Fruit fly (Drosophila melanogaster): ENCODE data around the gene SdhBL.

Gene SdhBL

DNA sequence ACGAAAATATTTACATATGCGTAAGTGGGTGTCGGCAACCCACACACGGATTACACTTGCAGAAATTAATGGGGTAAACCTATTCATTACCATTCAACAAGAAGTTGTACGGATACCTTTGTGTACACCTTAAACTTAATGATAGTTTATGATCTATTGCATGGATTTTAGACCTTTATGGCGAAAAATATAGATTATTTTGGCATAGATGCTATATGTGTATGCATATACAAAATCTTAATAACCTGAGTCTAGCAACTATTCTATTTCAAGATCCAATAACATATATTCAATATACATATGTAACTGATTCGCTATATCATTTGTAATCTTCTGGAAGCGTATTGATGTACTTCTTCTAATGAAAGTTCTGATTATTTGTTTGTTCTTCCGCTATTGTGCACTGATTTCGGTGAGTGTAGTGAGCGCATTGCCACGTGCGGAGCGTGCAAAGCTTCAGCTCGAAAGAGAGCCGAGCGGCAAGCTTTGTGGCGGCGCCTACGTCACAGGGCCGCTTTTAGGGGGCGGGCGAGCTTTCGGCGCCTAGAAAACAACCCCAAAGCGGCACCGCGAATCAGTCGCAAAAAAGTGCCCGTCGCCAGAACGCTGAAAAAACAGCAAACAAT lies 5.7 kb downstream of the SdhBL start, which contains the start of gene CG7378 (continued):
- TF ChIP-seq sr (GFP tag; IDR thresholded peaks at IDR 0.05) (0 out of 3 replicates have a peak, but pooled peaks have one; percentile 13), sens-2 (GFP tag; IDR thresholded peaks at IDR 0.05) (no peak), Meics (GFP tag; optimal IDR thresholded peaks at IDR 0.05) (peak; percentile 75), Ets97D (GFP tag; optimal IDR thresholded peaks at IDR 0.05) (peak; percentile 25), sob (GFP tag; IDR thresholded peaks at IDR 0.05) (0 out of 2 replicates have a peak, but pooled peaks have one; percentile 8), Sox100B (GFP tag; optimal IDR thresholded peaks at IDR 0.05) (peak; percentile 62), CG9215 (GFP tag; IDR thresholded peaks at IDR 0.05) (peak; percentile 34; the same call in 1 of the 2 replicates), org-1 (GFP tag; optimal IDR thresholded peaks at IDR 0.05) (peak; percentile 45), CG2120 (GFP tag; optimal IDR thresholded peaks at IDR 0.05) (peak; percentile 52), Rfx (GFP tag; IDR thresholded peaks at IDR 0.05) (peak; percentile 56), CG7963 (GFP tag; IDR thresholded peaks at IDR 0.05; ENCODE audit: partially characterized antibody) (no peak), CG2875 (GFP tag; optimal IDR thresholded peaks at IDR 0.05) (no peak), HLH4C (GFP tag; IDR thresholded peaks at IDR 0.05; ENCODE audit: partially characterized antibody) (no peak), CG13624 (GFP tag; optimal IDR thresholded peaks at IDR 0.05) (peak; percentile 10), CG10147 (GFP tag; optimal IDR thresholded peaks at IDR 0.05) (peak; percentile 61), CG17361 (GFP tag; IDR thresholded peaks at IDR 0.05) (peak; percentile 75), lab (GFP tag; optimal IDR thresholded peaks at IDR 0.05) (peak; percentile 41), CG4854 (GFP tag; optimal IDR thresholded peaks at IDR 0.05) (peak; percentile 16), insv (GFP tag; optimal IDR thresholded peaks at IDR 0.05) (no peak), D19A (tag; optimal IDR thresholded peaks at IDR 0.05) (peak; percentile 2), CG13296 (GFP tag; optimal IDR thresholded peaks at IDR 0.05) (peak; percentile 3), dmrt99B (tag; optimal IDR thresholded peaks at IDR 0.05) (peak; percentile 56), Nf-YC (tag; optimal IDR thresholded peaks at IDR 0.05) (peak; percentile 32), Pdp1 (GFP tag; optimal IDR thresholded peaks at IDR 0.05) (peak; percentile 28 to 68), hkb (optimal IDR thresholded peaks at IDR 0.05) (no peak), hkb (GFP tag; IDR thresholded peaks at IDR 0.05) (0 out of 2 replicates have a peak, but pooled peaks have one; percentile 16), bab2 (GFP tag; optimal IDR thresholded peaks at IDR 0.05) (peak; percentile 25), CG2678 (tag; optimal IDR thresholded peaks at IDR 0.05) (peak; percentile 71), CG15269 (tag; optimal IDR thresholded peaks at IDR 0.05) (peak; percentile 28), CG13775 (GFP tag; optimal IDR thresholded peaks at IDR 0.05) (peak; percentile 54), CG4328 (GFP tag; optimal IDR thresholded peaks at IDR 0.05) (peak; percentile 23), CG12104 (GFP tag; optimal IDR thresholded peaks at IDR 0.05) (peak; percentile 33), dysf (GFP tag; IDR thresholded peaks at IDR 0.05) (peak; percentile 57; the same call in 1 of the 3 replicates), CG31441 (GFP tag; IDR thresholded peaks at IDR 0.05) (peak; percentile 47), jumu (GFP tag; optimal IDR thresholded peaks at IDR 0.05) (peak; percentile 39), CG2116 (GFP tag; optimal IDR thresholded peaks at IDR 0.05) (no peak), lmd (GFP tag; IDR thresholded peaks at IDR 0.05) (peak; percentile 7; the same call in 1 of the 2 replicates), cwo (GFP tag; optimal IDR thresholded peaks at IDR 0.05) (peak; percentile 55), slbo (GFP tag; IDR thresholded peaks at IDR 0.05) (peak; percentile 29)

DNA sequence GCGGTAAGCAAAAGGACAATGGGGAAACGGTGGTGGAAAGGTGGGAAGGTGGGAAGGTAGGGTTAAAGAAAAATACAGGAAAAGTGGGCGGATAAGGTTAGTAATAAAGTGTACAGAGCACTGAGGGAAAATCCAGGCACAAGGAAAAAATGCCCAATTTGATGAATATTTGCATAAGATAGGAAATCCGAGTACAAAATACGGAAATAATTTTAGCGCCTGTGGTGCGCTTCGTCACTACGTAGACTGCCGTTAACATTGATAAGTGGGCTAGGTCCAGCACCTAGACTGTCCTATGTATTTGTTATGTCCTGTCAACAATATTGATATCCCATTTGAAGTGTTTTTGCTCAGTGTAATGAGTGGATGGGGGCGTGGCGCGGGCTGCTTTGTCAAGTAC lies 6.7 kb downstream of the SdhBL start:
- peak; percentile 9; the same call in 1 of the 3 replicates for TF ChIP-seq Dbx (GFP tag; IDR thresholded peaks at IDR 0.05)
- TF ChIP-seq CG17802 (tag; optimal IDR thresholded peaks at IDR 0.05): no peak
- TF ChIP-seq CG9932 (GFP tag; IDR thresholded peaks at IDR 0.05): peak; percentile 34; the same call in 1 of the 2 replicates
- TF ChIP-seq CG17385 (GFP tag; optimal IDR thresholded peaks at IDR 0.05): no peak
- TF ChIP-seq Meics (GFP tag; optimal IDR thresholded peaks at IDR 0.05): peak; percentile 70
- TF ChIP-seq lab (GFP tag; optimal IDR thresholded peaks at IDR 0.05): peak; percentile 52
- TF ChIP-seq klu (GFP tag; IDR thresholded peaks at IDR 0.05): no peak
- 0 out of 3 replicates have a peak, but pooled peaks have one; percentile 14 for TF ChIP-seq so (GFP tag; IDR thresholded peaks at IDR 0.05)
- no peak for TF ChIP-seq chinmo (GFP tag; IDR thresholded peaks at IDR 0.05; ENCODE audit: partially characterized antibody)
- TF ChIP-seq Sox100B (GFP tag; optimal IDR thresholded peaks at IDR 0.05): no peak
- peak; percentile 32; the same call in 1 of the 2 replicates for TF ChIP-seq slbo (GFP tag; IDR thresholded peaks at IDR 0.05)
- no peak for TF ChIP-seq CG12236 (GFP tag; optimal IDR thresholded peaks at IDR 0.05)
- no peak for TF ChIP-seq sqz (GFP tag; optimal IDR thresholded peaks at IDR 0.05)
- TF ChIP-seq CG30403 (GFP tag; optimal IDR thresholded peaks at IDR 0.05): peak; percentile 22
- no peak for TF ChIP-seq rib (GFP tag; IDR thresholded peaks at IDR 0.05)
- 0 out of 2 replicates have a peak, but pooled peaks have one; percentile 10 for TF ChIP-seq toy (GFP tag; IDR thresholded peaks at IDR 0.05)

All from whole organism, embryonic.